Worm (Caenorhabditis elegans): ENCODE measurements around the gene ZK899.1.
"Not testable (repeated sequence)": the region's sequence is repeated elsewhere in the genome, so short reads cannot be mapped to it uniquely, and the experiment has no call there.

DNA sequence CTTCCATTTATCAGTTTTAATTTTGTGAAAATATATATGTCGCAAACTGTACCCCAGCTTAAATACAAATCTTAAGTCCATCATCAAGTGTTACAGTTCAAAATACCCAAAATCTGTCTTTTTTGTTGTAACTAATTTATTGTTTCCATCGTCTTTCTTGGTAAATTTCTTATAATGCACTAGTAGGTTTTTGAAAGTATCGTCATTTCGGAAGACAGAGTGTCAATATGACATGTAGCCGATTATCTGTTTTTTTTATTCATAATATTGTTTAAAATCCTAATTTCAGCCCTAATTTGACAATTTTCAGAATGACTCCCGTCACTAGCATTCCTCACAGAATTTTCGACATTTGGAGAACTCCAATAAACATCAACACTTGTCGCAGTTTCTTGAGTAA is 16.6 kb downstream of the ZK899.1 start, which contains the start of gene ZK899.6:
- TF ChIP-seq him-1, dao-5, W03F9.2 (tag; optimal IDR thresholded peaks at IDR 0.05): not testable (repeated sequence)

Measured in whole organism, L4/young adult.